Worm (Caenorhabditis elegans) whole organism, L4/young adult: Measurements from ENCODE around the gene comt-3.

Source experiments
- W03F9.2 ChIP-seq: fragments of 150-350 bp; optimal IDR thresholded peaks from 2 replicates; lab custom pipeline; 2014; ENCODE audit warnings: missing biosample characterization, missing genetic modification characterization
- dao-5 ChIP-seq: sonication (generic microtip); optimal IDR thresholded peaks from 2 replicates; lab custom pipeline; 2016; ENCODE audit warnings: missing genotype, missing genetic modification characterization, moderate library complexity, missing compliant biosample characterization
- him-1 ChIP-seq: sonication (generic microtip); optimal IDR thresholded peaks from 2 replicates; lab custom pipeline; 2016; ENCODE audit warnings: missing genotype, missing genetic modification reagents, missing genetic modification characterization, missing compliant biosample characterization

comt-3 gene

DNA sequence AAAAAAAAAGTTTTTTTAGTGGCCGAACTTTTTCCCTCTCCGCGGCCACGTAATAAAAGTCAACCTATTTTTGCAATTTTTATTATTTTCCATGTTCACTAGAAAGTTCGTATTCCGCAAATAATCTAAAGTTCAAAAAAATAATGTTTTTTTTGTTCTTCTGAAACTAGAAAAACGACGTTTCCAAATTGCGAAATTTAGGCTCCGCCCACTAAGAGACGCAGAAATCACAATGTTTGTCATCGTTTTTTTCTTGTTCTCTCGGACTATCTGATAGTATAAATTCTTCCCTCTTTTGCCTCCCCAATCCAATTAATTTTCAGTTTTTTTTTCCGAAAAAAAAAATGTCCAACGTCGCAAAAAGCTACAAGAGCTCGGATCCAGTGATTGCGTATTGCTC is at the start of gene comt-3:
Gene comt-3, plus strand, starts transcription at position 214 of the 400 bp plus-strand sequence.
- TF ChIP-seq him-1 (tag; lab: Kevin White, UChicago) = no peak
- TF ChIP-seq dao-5 = no peak
- TF ChIP-seq W03F9.2 (tag; lab: Kevin White, UChicago) = no peak

DNA sequence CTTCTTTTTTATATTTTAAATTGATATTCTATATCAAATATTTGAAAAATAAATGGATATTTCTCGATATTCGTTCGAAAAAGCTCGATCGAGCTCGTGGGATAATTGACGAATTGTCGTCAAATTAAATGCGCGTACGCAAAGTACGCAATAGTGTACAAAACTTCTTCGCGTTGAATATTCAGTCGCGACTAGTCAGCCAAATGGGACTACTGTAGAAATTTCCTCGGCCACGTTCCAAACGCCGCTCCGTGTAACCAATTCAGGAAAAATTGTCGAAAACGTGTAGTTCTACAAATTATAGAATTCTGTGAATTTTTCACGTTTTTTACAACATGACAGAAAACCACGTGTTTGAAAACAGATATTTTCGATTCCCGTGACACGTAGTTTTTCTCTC is 48.9 kb upstream of the comt-3 start:
- TF ChIP-seq dao-5 (no peak), W03F9.2 (tag; lab: Kevin White, UChicago) (peak; percentile 19), him-1 (tag; lab: Kevin White, UChicago) (peak; percentile 1)

DNA sequence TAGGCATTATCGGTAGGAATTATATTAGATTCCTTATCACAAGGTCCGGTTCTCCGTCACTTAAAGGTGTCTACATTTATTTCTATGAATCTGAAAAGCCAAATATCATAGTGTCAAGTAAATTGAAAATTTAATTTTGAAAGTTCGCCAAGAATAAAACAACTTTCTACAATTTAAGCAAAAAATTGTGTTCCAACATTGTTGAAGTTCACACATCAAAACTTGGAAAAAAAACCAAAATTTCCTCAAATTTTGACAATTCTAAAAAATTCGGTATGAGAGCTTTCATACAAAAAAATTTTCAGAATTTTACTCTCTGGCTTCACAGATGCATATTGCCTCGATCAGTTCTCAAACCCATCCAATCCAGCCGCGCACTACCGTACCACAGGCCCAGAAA is 45.6 kb upstream of the comt-3 start, which contains the start of gene F59A7.7:
Gene F59A7.7, plus strand, starts transcription at position 301 of the 400 bp plus-strand sequence.
- TF ChIP-seq W03F9.2 (tag; lab: Kevin White, UChicago) = no peak
- TF ChIP-seq him-1 (tag; lab: Kevin White, UChicago) = no peak
- no peak for TF ChIP-seq dao-5

DNA sequence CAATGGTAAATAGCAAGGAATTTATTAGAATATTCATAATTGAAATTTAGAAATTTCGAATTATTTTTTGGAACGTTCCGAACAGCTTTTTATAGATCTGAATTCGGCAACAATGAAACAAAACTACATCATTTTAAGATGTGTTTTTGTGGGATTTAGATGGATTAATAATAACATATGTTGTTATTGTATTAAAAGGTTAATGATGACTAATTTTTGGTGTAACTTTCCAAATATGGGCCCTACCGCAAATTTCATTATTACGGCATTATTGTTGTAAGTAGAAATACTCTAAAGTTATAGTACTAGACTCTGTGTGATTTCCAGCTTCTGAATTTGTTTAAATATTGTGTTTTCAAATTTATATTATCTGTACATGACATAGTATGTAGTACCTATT is 43.5 kb upstream of the comt-3 start, which contains the start of gene F59A7.11:
Gene F59A7.11, minus strand, starts transcription at position 101 of the 400 bp plus-strand sequence.
- TF ChIP-seq dao-5 (no peak), W03F9.2 (tag; lab: Kevin White, UChicago) (no peak), him-1 (tag; lab: Kevin White, UChicago) (no peak)

DNA sequence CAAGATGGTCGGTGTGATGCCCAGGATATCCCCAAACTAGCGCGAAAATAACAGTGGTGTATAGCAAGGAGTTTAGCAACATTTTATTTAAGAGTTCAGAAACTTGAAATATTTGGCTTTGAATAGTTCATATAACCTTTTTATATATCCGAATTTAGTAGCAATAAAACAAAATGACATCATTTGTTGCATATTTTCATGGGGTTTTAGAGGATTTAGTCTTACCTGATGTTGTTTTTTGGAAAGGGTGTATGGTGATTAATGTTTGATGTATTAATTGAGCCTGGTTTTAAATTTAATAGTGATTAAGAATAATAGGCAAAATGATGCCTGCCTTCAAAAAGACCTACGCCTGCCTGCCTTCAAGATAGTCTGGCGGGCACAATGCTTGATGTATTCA is 40.9 kb upstream of the comt-3 start, which contains the start of gene F59A7.2:
Gene F59A7.2, minus strand, starts transcription at position 101 of the 400 bp plus-strand sequence.
- no peak for TF ChIP-seq W03F9.2 (tag; lab: Kevin White, UChicago)

DNA sequence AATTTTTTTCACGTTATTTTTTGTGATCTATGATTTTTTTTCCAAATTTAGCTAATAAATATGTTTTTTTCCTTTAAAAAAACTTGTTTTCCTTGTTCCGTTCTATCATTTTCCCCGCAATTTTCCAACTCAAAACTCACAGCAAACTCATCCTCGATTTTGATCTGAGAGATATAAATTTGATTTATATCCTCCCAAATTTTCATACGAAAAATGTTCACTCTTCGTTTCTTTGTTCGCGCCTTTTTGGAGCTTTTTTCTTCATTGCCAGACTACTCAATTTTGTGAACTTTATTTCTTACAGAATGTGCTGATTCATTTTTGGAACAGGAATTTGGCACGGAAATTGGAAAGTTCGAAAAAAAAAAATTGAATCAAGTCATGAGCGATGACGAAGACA is 38.6 kb upstream of the comt-3 start, which contains the start of gene F59A7.14:
Gene F59A7.14, plus strand, starts transcription at position 301 of the 400 bp plus-strand sequence.
- no peak for TF ChIP-seq W03F9.2 (tag; lab: Kevin White, UChicago)
- TF ChIP-seq dao-5 = no peak
- no peak for TF ChIP-seq him-1 (tag; lab: Kevin White, UChicago)

- no peak for TF ChIP-seq dao-5
- no peak for TF ChIP-seq him-1 (tag; lab: Kevin White, UChicago)
Observed at ce11 chrV:2021283-2021682, 36.1 kb upstream of the comt-3 start.

ce11 chrV:2022374-2022773 is 35.0 kb upstream of the comt-3 start, which contains the start of gene F59A7.5:
Gene F59A7.5, plus strand, starts transcription at chrV:2022674.
- TF ChIP-seq W03F9.2 (tag; lab: Kevin White, UChicago) (no peak), dao-5 (no peak), him-1 (tag; lab: Kevin White, UChicago) (no peak)

- TF ChIP-seq him-1 (tag; lab: Kevin White, UChicago) (no peak), dao-5 (no peak), W03F9.2 (tag; lab: Kevin White, UChicago) (no peak)
Observed at ce11 chrV:2027787-2028186, 29.6 kb upstream of the comt-3 start, which contains the start of gene srab-13. Gene srab-13, minus strand, starts transcription at chrV:2027887.

DNA sequence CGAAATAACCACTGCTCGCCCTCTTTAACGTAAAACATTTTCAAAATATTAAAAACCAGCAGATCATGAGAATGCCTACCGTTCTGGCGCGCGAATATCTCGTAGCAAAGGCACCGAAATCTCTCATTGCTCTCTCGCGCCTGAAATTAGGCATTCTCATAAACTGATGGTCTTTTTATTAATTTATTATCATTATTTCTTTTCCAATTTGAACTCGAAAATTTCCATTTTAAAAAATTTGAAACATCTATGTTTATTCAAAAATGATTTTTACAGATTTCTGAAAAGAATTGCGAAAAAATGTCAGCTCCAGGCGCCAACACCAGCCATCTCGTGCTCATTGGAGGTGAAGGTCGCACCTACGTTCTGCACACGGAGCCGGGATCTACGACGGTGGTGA is 27.5 kb upstream of the comt-3 start, which contains the start of gene F59A7.12:
Gene F59A7.12, plus strand, starts transcription at position 301 of the 400 bp plus-strand sequence.
- no peak for TF ChIP-seq dao-5
- no peak for TF ChIP-seq W03F9.2 (tag; lab: Kevin White, UChicago)
- TF ChIP-seq him-1 (tag; lab: Kevin White, UChicago) = no peak

DNA sequence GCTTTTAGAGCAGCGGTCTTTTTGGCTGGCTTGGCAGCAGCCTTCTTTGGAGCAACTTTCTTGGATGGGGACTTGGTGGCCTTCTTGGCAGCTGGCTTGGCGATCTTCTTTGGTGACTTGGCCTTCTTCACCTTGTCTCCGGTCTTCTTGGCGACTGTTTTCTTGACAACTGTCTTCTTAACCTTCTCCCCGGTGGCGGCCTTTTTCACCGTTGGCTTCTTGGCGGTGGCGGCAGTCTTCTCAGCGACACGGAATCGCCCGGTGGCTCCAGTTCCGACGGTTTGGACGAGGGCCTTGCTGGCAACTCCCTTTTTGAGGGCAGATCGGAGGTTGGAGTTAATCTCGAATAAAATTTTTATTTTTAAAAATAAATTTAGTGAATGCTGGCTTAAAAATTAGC is 26.7 kb upstream of the comt-3 start:
- TF ChIP-seq W03F9.2 (tag; lab: Kevin White, UChicago) (no peak), dao-5 (no peak), him-1 (tag; lab: Kevin White, UChicago) (no peak)

- TF ChIP-seq dao-5 (no peak), W03F9.2 (tag; lab: Kevin White, UChicago) (no peak)
Observed at ce11 chrV:2031454-2031853, 25.9 kb upstream of the comt-3 start, which contains the start of gene hil-6. Gene hil-6, minus strand, starts transcription at chrV:2031554.

DNA sequence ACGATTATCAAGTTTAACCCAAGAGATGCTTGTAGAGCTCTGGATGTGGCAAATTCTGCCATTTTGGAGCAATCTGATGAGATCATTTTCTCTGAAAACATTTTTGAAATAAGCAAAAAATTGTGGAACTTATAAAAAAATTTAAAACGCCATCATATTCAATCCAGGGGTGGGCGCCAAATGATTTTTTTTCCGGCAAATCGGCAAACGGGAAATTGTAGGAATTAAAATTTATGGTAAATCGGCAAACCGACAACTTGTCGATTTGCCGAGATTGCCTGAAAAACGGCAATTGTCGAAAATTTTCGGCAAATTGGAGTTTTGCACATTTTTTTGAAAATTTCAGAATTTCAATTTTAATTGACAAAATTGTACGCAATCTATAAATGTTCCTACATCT is 21.8 kb upstream of the comt-3 start, which contains the start of gene srab-23:
Gene srab-23, minus strand, starts transcription at position 101 of the 400 bp plus-strand sequence.
- TF ChIP-seq W03F9.2 (tag; lab: Kevin White, UChicago) (no peak), dao-5 (no peak), him-1 (tag; lab: Kevin White, UChicago) (no peak)

DNA sequence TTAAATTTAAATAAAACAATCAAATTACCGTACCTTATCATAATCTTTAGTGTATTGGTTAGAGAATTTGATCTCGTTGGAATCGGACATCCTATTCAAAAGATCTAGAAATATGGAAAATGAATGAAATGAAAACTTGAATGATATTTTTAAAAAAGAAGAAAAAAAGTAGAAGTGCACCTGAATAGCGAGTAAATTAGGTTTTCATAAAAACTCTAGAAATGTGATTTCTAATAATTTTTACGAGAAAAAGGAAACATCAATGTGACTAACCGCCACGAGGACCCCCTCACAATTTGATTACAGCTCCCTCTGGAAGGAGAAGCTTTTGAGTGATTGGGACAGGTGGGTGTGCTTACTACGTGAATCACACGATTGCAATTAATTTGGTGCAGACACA is 11.4 kb upstream of the comt-3 start, which contains the start of gene Y40B10A.5:
Gene Y40B10A.5, minus strand, starts transcription at position 101 of the 400 bp plus-strand sequence.
- TF ChIP-seq W03F9.2 (tag; lab: Kevin White, UChicago) (no peak), dao-5 (no peak), him-1 (tag; lab: Kevin White, UChicago) (no peak)

ce11 chrV:2050136-2050535 is 7.2 kb upstream of the comt-3 start, which contains the start of gene comt-4:
Gene comt-4, minus strand, starts transcription at chrV:2050185.
- TF ChIP-seq dao-5 (no peak), him-1 (tag; lab: Kevin White, UChicago) (no peak), W03F9.2 (tag; lab: Kevin White, UChicago) (no peak)
